Worm (Caenorhabditis elegans): Measurements from ENCODE around the gene scav-4.

ce11 chrX:12958897-12959296 lies 22.7 kb upstream of the scav-4 start:
- no peak for TF ChIP-seq die-1 (tag; optimal IDR thresholded peaks at IDR 0.05)
- no peak for TF ChIP-seq nfya-1 (tag; optimal IDR thresholded peaks at IDR 0.05; ENCODE audit: borderline replicate concordance, insufficient read depth)
- no peak for TF ChIP-seq T26A5.8 (tag; optimal IDR thresholded peaks at IDR 0.05)
- no peak for TF ChIP-seq ama-1 (optimal IDR thresholded peaks at IDR 0.05)
- no peak for TF ChIP-seq ama-1 (GFP tag; optimal IDR thresholded peaks at IDR 0.05)

Data from whole organism, young adult.